Fruit fly (Drosophila melanogaster): ENCODE measurements around the gene CG43056.

dm6 chr2L:4477978-4478377 lies 40.4 kb downstream of the CG43056 start:
- TF ChIP-seq Hr39 (GFP tag; optimal IDR thresholded peaks at IDR 0.05) (no peak), Eip75B (GFP tag; optimal IDR thresholded peaks at IDR 0.05) (no peak), CG11762 (GFP tag; optimal IDR thresholded peaks at IDR 0.05; ENCODE audit: insufficient read depth) (no peak), Smox (GFP tag; optimal IDR thresholded peaks at IDR 0.05) (no peak), Blimp-1 (GFP tag; optimal IDR thresholded peaks at IDR 0.05) (no peak), cyc (GFP tag; optimal IDR thresholded peaks at IDR 0.05) (no peak), achi (GFP tag; optimal IDR thresholded peaks at IDR 0.05) (peak; percentile 37), Gug (GFP tag; IDR thresholded peaks at IDR 0.05) (no peak), CG8119 (GFP tag; IDR thresholded peaks at IDR 0.05) (no peak), CG6792 (GFP tag; optimal IDR thresholded peaks at IDR 0.05) (no peak)

All from whole organism, prepupa.